Worm (Caenorhabditis elegans) whole organism, L1 larva: ENCODE results near the gene tex-2.

Experiments
- C16A3.4 ChIP-seq: fragments of 150-350 bp; optimal IDR thresholded peaks from 2 replicates; lab custom pipeline; 2014; ENCODE audit warnings: missing biosample characterization, missing genetic modification characterization
- Y116A8C.19 ChIP-seq: sonication (generic microtip); optimal IDR thresholded peaks from 2 replicates; lab custom pipeline; 2016; ENCODE audit warnings: missing compliant biosample characterization, missing genetic modification characterization, borderline replicate concordance
- blmp-1 ChIP-seq: fragments of 150-350 bp; optimal IDR thresholded peaks from 2 replicates; lab custom pipeline; 2014; ENCODE audit warnings: missing biosample characterization, missing genetic modification characterization
- ceh-63 ChIP-seq: fragments of 200-800 bp; sonication (Bioruptor generic); optimal IDR thresholded peaks from 2 replicates; lab custom pipeline; 2018; ENCODE audit warnings: mild to moderate bottlenecking, missing genetic modification characterization, missing compliant biosample characterization
- ceh-88 ChIP-seq: fragments of 200-800 bp; sonication (Bioruptor generic); IDR thresholded peaks from 2 replicates; pipeline ENCODE4 v1.3.6; 2022; ENCODE audit warnings: missing genetic modification characterization, missing compliant biosample characterization
- ces-1 ChIP-seq: fragments of 150-350 bp; optimal IDR thresholded peaks from 2 replicates; lab custom pipeline; 2014; ENCODE audit warnings: missing biosample characterization, missing genetic modification reagents, missing genetic modification characterization
- dpl-1 ChIP-seq, 3 experiments: fragments of 150-350 bp in 2 of 3; sonication (generic microtip) in 1 of 3; optimal IDR thresholded peaks; 2 replicates each; lab custom pipeline; 2014 to 2017; ENCODE audit warnings: missing biosample characterization in 3 of 3, missing genetic modification characterization in 3 of 3, missing genetic modification reagents in 3 of 3
- efl-1 ChIP-seq, 4 experiments: fragments of 150-350 bp; optimal IDR thresholded peaks in 3 of 4; peaks in 1 of 4; 1 replicate in 1 of 4; 2 replicates in 3 of 4; lab custom pipeline; 2014; ENCODE audit warnings: missing biosample characterization in 2 of 4, missing genetic modification characterization in 2 of 4, missing genetic modification reagents in 2 of 4
- egl-13 ChIP-seq: sonication (generic microtip); optimal IDR thresholded peaks from 2 replicates; lab custom pipeline; 2016; ENCODE audit warnings: missing genotype, missing genetic modification reagents, missing genetic modification characterization, missing compliant biosample characterization
- egl-27 ChIP-seq, 2 experiments: fragments of 150-350 bp in 1 of 2; sonication (generic microtip); optimal IDR thresholded peaks; 3 replicates each; lab custom pipeline; 2017 to 2018; ENCODE audit warnings: missing biosample characterization in 2 of 2, missing genetic modification characterization in 2 of 2, missing genetic modification reagents in 2 of 2
- elt-2 ChIP-seq: sonication (generic microtip); optimal IDR thresholded peaks from 2 replicates; lab custom pipeline; 2016; ENCODE audit warnings: missing genetic modification characterization, mild to moderate bottlenecking, inconsistent platforms, missing compliant biosample characterization, missing genetic modification reagents
- fkh-10 ChIP-seq: sonication (generic microtip); optimal IDR thresholded peaks from 2 replicates; lab custom pipeline; 2017; ENCODE audit warnings: missing biosample characterization, missing genetic modification reagents, missing genetic modification characterization
- fkh-4 ChIP-seq: sonication (generic microtip); optimal IDR thresholded peaks from 2 replicates; lab custom pipeline; 2016; ENCODE audit warnings: missing compliant biosample characterization, missing genetic modification characterization, borderline replicate concordance
- grh-1 ChIP-seq: fragments of 200-800 bp; sonication (Bioruptor generic); IDR thresholded peaks from 2 replicates; pipeline ENCODE4 v1.3.6; 2022; ENCODE audit warnings: missing genetic modification reagents, missing genetic modification characterization, missing compliant biosample characterization
- jun-1 ChIP-seq: fragments of 150-350 bp; optimal IDR thresholded peaks from 2 replicates; lab custom pipeline; 2014; ENCODE audit warnings: missing biosample characterization, missing genetic modification reagents, missing genetic modification characterization
- lin-13 ChIP-seq: fragments of 150-350 bp; optimal IDR thresholded peaks from 2 replicates; lab custom pipeline; 2014; ENCODE audit warnings: missing biosample characterization, missing genetic modification reagents, missing genetic modification characterization
- lin-39 ChIP-seq: fragments of 150-350 bp; optimal IDR thresholded peaks from 2 replicates; lab custom pipeline; 2014; ENCODE audit warnings: missing biosample characterization, missing genetic modification reagents, missing genetic modification characterization
- lir-3 ChIP-seq: sonication (generic microtip); optimal IDR thresholded peaks from 2 replicates; lab custom pipeline; 2016; ENCODE audit warnings: mild to moderate bottlenecking, missing genetic modification characterization, moderate library complexity, missing compliant biosample characterization; ENCODE audit not compliant: poor library complexity
- lsy-2 ChIP-seq, 2 experiments: fragments of 150-350 bp; optimal IDR thresholded peaks; 2 replicates each; lab custom pipeline; 2014; ENCODE audit warnings: missing biosample characterization in 2 of 2, missing genetic modification characterization in 2 of 2
- mdl-1 ChIP-seq, 2 experiments: fragments of 150-350 bp; optimal IDR thresholded peaks; 2 replicates each; lab custom pipeline; 2014 to 2017; ENCODE audit warnings: missing biosample characterization in 2 of 2, missing genetic modification characterization in 2 of 2, inconsistent platforms in 1 of 2
- nhr-11 ChIP-seq: fragments of 150-350 bp; optimal IDR thresholded peaks from 2 replicates; lab custom pipeline; 2014; ENCODE audit warnings: missing biosample characterization, missing genetic modification characterization
- nhr-77 ChIP-seq: fragments of 150-350 bp; optimal IDR thresholded peaks from 2 replicates; lab custom pipeline; 2014; ENCODE audit warnings: missing biosample characterization, missing genetic modification characterization
- nhr-84 ChIP-seq: sonication (generic microtip); optimal IDR thresholded peaks from 2 replicates; lab custom pipeline; 2017; ENCODE audit warnings: missing biosample characterization, missing genetic modification characterization
- nhr-90 ChIP-seq: sonication (generic microtip); optimal IDR thresholded peaks from 2 replicates; lab custom pipeline; 2016; ENCODE audit warnings: mild to moderate bottlenecking, missing genetic modification characterization, missing compliant biosample characterization; ENCODE audit not compliant: poor library complexity
- pax-3 ChIP-seq: fragments of 200-800 bp; sonication (Bioruptor generic); optimal IDR thresholded peaks from 2 replicates; lab custom pipeline; 2018; ENCODE audit warnings: mild to moderate bottlenecking, missing genetic modification characterization, moderate library complexity, missing compliant biosample characterization
- pqm-1 ChIP-seq: sonication (generic microtip); optimal IDR thresholded peaks from 3 replicates; lab custom pipeline; 2017; ENCODE audit warnings: missing biosample characterization, missing genetic modification characterization
- rnt-1 ChIP-seq: sonication (generic microtip); optimal IDR thresholded peaks from 2 replicates; lab custom pipeline; 2016; ENCODE audit warnings: mild to moderate bottlenecking, missing genetic modification characterization, moderate library complexity, missing compliant biosample characterization
- snpc-4 ChIP-seq: fragments of 150-350 bp; optimal IDR thresholded peaks from 2 replicates; lab custom pipeline; 2014; ENCODE audit warnings: missing biosample characterization, missing genetic modification characterization
- snu-23 ChIP-seq: sonication (generic microtip); optimal IDR thresholded peaks from 2 replicates; lab custom pipeline; 2016; ENCODE audit warnings: missing genetic modification characterization, missing compliant biosample characterization
- sup-37 ChIP-seq: fragments of 200-800 bp; sonication (Bioruptor generic); optimal IDR thresholded peaks from 2 replicates; lab custom pipeline; 2018; ENCODE audit warnings: mild to moderate bottlenecking, missing genetic modification characterization, missing compliant biosample characterization
- swsn-7 ChIP-seq: sonication (generic microtip); optimal IDR thresholded peaks from 2 replicates; lab custom pipeline; 2016; ENCODE audit warnings: missing genetic modification characterization, missing compliant biosample characterization
- tbx-2 ChIP-seq: sonication (generic microtip); optimal IDR thresholded peaks from 2 replicates; lab custom pipeline; 2016; ENCODE audit warnings: missing genetic modification characterization, missing compliant biosample characterization
- tlp-1 ChIP-seq: fragments of 150-350 bp; optimal IDR thresholded peaks from 2 replicates; lab custom pipeline; 2014; ENCODE audit warnings: missing biosample characterization, missing genetic modification characterization
- unc-130 ChIP-seq: fragments of 150-350 bp; optimal IDR thresholded peaks from 2 replicates; lab custom pipeline; 2017; ENCODE audit warnings: missing biosample characterization, missing genetic modification characterization, inconsistent platforms
- vab-15 ChIP-seq: sonication (generic microtip); optimal IDR thresholded peaks from 2 replicates; lab custom pipeline; 2017; ENCODE audit warnings: missing genotype, mild to moderate bottlenecking, missing genetic modification characterization, missing compliant biosample characterization

The tex-2 gene

ce11 chrII:5836153-5836719 lies 37.2 kb downstream of the tex-2 start, which contains the start of gene fzo-1 (continued):
- TF ChIP-seq dpl-1 (GFP tag; optimal IDR thresholded peaks at IDR 0.05; lab: Kevin White, UChicago) (peak; percentile 13 to 35 (median 21)), C16A3.4 (tag; lab: Kevin White, UChicago) (peak; percentile 45)

ce11 chrII:5835146-5835545 lies 38.3 kb downstream of the tex-2 start:
- TF ChIP-seq ceh-88 (no peak), lir-3 (tag; lab: Kevin White, UChicago) (no peak), lsy-2 (tag; optimal IDR thresholded peaks at IDR 0.05; lab: Kevin White, UChicago) (no peak), nhr-84 (tag; lab: Kevin White, UChicago) (no peak), fkh-4 (no peak), snpc-4 (no peak), grh-1 (GFP tag; lab: Robert Waterston, UW) (no peak), egl-13 (tag; lab: Kevin White, UChicago) (no peak), C16A3.4 (tag; lab: Kevin White, UChicago) (no peak), tbx-2 (tag; lab: Kevin White, UChicago) (no peak), ceh-63 (GFP tag; lab: Kevin White, UChicago) (no peak), ces-1 (no peak), nhr-11 (tag; lab: Kevin White, UChicago) (no peak), sup-37 (GFP tag; lab: Kevin White, UChicago) (no peak), vab-15 (no peak), pax-3 (tag; lab: Kevin White, UChicago) (no peak)

- TF ChIP-seq egl-27 (tag; optimal IDR thresholded peaks at IDR 0.05; lab: Kevin White, UChicago) (no peak), dpl-1 (GFP tag; optimal IDR thresholded peaks at IDR 0.05; lab: Kevin White, UChicago) (no peak), ceh-63 (GFP tag; lab: Kevin White, UChicago) (no peak), fkh-10 (no peak), mdl-1 (tag; optimal IDR thresholded peaks at IDR 0.05; lab: Kevin White, UChicago) (no peak), snu-23 (GFP tag; lab: Kevin White, UChicago) (no peak), pax-3 (tag; lab: Kevin White, UChicago) (no peak), lsy-2 (tag; optimal IDR thresholded peaks at IDR 0.05; lab: Kevin White, UChicago) (no peak), lin-13 (GFP tag; lab: Kevin White, UChicago) (no peak), efl-1 (optimal IDR thresholded peaks at IDR 0.05; lab: Kevin White, UChicago) (no peak), efl-1 (GFP tag; optimal IDR thresholded peaks at IDR 0.05 in 1 of 2; lab: Kevin White, UChicago) (no peak), pqm-1 (tag; lab: Kevin White, UChicago) (no peak)
Observed at ce11 chrII:5833136-5833535, 40.3 kb downstream of the tex-2 start, which contains the start of gene gtap-1. Gene gtap-1 (minus strand): TSS chrII:5833236.

- TF ChIP-seq lin-13 (GFP tag; lab: Kevin White, UChicago) (no peak), tlp-1 (tag; lab: Kevin White, UChicago) (no peak), unc-130 (tag; lab: Kevin White, UChicago) (no peak)
Observed at ce11 chrII:5831373-5831772, 42.0 kb downstream of the tex-2 start.

DNA sequence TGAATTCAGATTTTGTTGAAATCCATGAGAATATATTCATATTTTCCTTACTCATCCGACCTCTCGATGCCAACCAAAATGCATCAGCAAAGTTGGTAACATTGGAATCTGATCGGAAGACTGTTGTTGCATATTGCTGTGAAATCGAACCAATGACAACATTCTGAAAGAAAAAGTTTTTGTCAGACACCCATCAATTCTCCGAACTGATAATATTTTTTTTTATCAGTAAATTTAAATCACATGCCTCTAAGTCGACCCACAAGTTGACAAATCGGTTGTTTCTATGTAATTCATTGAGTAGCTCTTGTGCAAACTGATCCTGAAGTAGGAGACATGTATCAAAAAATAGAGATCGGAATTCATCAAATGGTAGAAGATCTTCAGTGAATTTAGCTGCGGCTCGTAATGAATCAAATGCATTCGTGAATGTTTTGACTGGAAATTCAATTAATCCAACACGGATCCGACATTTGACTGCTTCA lies 43.4 kb downstream of the tex-2 start, which contains the start of gene col-74:
TSS of gene col-74 (plus strand) at position 435 of the 485 bp plus-strand sequence.
- TF ChIP-seq swsn-7 (tag; lab: Kevin White, UChicago) (no peak), lsy-2 (tag; optimal IDR thresholded peaks at IDR 0.05; lab: Kevin White, UChicago) (no peak), dpl-1 (GFP tag; optimal IDR thresholded peaks at IDR 0.05; lab: Kevin White, UChicago) (no peak), elt-2 (peak; percentile 55), sup-37 (GFP tag; lab: Kevin White, UChicago) (no peak), nhr-77 (tag; lab: Kevin White, UChicago) (no peak)

DNA sequence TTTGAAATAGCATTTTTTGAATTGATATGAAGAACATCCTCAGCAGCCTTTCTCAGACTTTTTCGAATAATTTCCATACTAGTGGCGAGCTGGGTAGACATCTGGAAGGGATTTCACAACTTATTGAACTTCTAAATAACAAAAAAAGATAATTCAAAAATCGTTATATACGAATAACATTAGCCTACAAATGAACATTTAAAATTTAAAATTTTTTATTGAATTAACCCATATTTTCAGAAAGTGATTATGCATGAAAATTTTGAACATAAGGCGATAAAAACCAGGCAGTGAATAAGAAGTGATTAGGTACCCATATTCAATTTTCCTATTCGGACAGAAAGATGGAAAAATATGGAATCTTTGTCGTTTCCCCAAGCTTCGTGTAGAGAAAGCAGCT lies 44.9 kb downstream of the tex-2 start, which contains the start of gene ZK1248.11:
TSS of gene ZK1248.11 (minus strand) at position 101 of the 400 bp plus-strand sequence.
- no peak for TF ChIP-seq jun-1 (tag; lab: Kevin White, UChicago)
- no peak for TF ChIP-seq ceh-88
- TF ChIP-seq nhr-77 (tag; lab: Kevin White, UChicago), result no peak
- no peak for TF ChIP-seq blmp-1 (tag; lab: Kevin White, UChicago)
- TF ChIP-seq snu-23 (GFP tag; lab: Kevin White, UChicago), result no peak
- no peak for TF ChIP-seq ceh-63 (GFP tag; lab: Kevin White, UChicago)
- TF ChIP-seq lin-39 (tag; lab: Kevin White, UChicago), result no peak
- TF ChIP-seq rnt-1, result no peak
- no peak for TF ChIP-seq Y116A8C.19 (tag; lab: Kevin White, UChicago)
- no peak for TF ChIP-seq pax-3 (tag; lab: Kevin White, UChicago)
- no peak for TF ChIP-seq dpl-1 (GFP tag; optimal IDR thresholded peaks at IDR 0.05; lab: Kevin White, UChicago)
- no peak for TF ChIP-seq nhr-90 (tag; lab: Kevin White, UChicago)
- no peak for TF ChIP-seq nhr-11 (tag; lab: Kevin White, UChicago)
- TF ChIP-seq, all 84 proteins: peak for 0
